Worm (Caenorhabditis elegans): Measurements from ENCODE around the gene scd-1.

Gene scd-1

DNA sequence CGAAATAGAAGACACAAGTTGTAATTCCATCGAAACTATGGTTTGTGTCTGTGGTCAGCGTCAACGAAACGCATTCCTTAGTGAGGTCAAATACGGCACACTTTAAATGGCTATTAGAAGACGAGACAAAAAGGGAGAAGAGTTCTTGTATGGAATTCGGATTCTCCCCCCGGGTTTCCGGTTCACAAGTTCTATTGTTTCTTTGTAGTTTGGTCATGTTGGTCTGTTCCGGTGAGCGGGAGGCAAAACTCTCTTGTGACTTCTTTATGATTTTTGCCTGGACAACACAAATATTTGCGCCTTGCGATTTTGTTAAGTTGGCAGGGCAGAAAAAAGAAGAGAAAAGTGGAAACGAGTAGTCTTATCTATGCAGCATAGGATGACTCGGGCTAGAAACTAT lies 7.7 kb downstream of the scd-1 start:
- TF ChIP-seq tbx-2 (tag; optimal IDR thresholded peaks at IDR 0.05) (no peak), aly-2 (tag; optimal IDR thresholded peaks at IDR 0.05) (no peak), egl-27 (tag; optimal IDR thresholded peaks at IDR 0.05) (peak; percentile 53), ama-1 (optimal IDR thresholded peaks at IDR 0.05) (peak; percentile 36), ceh-9 (tag; optimal IDR thresholded peaks at IDR 0.05) (no peak), elt-1 (tag; optimal IDR thresholded peaks at IDR 0.05) (no peak), unc-39 (tag; optimal IDR thresholded peaks at IDR 0.05) (no peak), fos-1 (tag; optimal IDR thresholded peaks at IDR 0.05) (no peak), ceh-28 (tag; optimal IDR thresholded peaks at IDR 0.05) (no peak), lsy-12 (tag; optimal IDR thresholded peaks at IDR 0.05) (peak; percentile 70), lin-15B (tag; optimal IDR thresholded peaks at IDR 0.05) (no peak), egl-5 (tag; optimal IDR thresholded peaks at IDR 0.05) (no peak), snpc-4 (tag; optimal IDR thresholded peaks at IDR 0.05) (no peak)

DNA sequence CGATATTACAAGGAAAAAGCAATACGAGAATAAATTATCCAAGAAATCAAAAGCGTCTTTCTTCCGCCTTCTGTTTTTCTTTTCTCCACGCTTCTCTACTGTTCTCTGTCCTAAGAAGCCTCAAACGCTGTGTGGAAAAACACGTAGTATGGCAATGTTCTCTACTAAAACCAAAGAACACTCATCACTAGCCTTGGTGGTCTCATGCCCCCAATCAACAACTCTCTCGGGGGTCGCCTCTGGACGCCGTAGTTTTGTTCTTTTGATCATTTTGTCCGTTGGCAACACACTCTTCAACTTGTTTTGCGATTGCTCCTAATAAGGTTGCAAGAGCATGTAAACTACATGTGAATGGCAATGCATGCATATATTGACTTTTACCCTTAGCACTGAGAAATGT lies 8.3 kb downstream of the scd-1 start:
- TF ChIP-seq ztf-11 (tag; optimal IDR thresholded peaks at IDR 0.05), result no peak
- TF ChIP-seq unc-39 (tag; optimal IDR thresholded peaks at IDR 0.05), result no peak
- TF ChIP-seq nhr-11 (tag; optimal IDR thresholded peaks at IDR 0.05), result no peak
- TF ChIP-seq lin-39 (tag; optimal IDR thresholded peaks at IDR 0.05), result peak; percentile 77
- TF ChIP-seq elt-2 (tag; optimal IDR thresholded peaks at IDR 0.05), result peak; percentile 29
- TF ChIP-seq nhr-23 (tag; optimal IDR thresholded peaks at IDR 0.05), result peak; percentile 88
- no peak for TF ChIP-seq lsy-12 (tag; optimal IDR thresholded peaks at IDR 0.05)
- TF ChIP-seq nhr-43 (tag; optimal IDR thresholded peaks at IDR 0.05; ENCODE audit: poor library complexity, severe bottlenecking), result peak; percentile 80
- peak; percentile 11 for TF ChIP-seq ama-1 (optimal IDR thresholded peaks at IDR 0.05)
- no peak for TF ChIP-seq snpc-4 (tag; optimal IDR thresholded peaks at IDR 0.05)
- TF ChIP-seq nhr-25 (tag; optimal IDR thresholded peaks at IDR 0.05), result peak; percentile 32
- TF ChIP-seq pha-4 (tag; optimal IDR thresholded peaks at IDR 0.05), result peak; percentile 19
- TF ChIP-seq nfya-1 (tag; optimal IDR thresholded peaks at IDR 0.05; ENCODE audit: insufficient read depth), result peak; percentile 66

DNA sequence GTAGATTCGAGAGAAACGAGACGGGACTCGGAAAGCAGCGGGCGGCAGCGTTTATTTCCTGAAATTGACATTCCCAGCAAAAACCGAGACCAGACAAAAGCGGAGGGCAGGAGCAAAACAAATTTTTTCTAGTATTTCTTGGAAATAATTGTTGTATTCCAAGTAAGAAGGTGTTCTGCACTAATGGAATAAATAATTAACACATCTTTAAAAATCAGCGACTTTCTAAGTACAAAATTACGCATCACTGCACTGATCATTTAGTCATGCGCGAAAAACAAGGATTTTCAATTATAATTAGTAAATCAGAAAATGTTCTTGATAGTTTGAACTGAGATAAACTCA lies 9.1 kb downstream of the scd-1 start:
- TF ChIP-seq ama-1 (optimal IDR thresholded peaks at IDR 0.05), result peak; percentile 47
- TF ChIP-seq eor-1 (tag; optimal IDR thresholded peaks at IDR 0.05), result no peak

DNA sequence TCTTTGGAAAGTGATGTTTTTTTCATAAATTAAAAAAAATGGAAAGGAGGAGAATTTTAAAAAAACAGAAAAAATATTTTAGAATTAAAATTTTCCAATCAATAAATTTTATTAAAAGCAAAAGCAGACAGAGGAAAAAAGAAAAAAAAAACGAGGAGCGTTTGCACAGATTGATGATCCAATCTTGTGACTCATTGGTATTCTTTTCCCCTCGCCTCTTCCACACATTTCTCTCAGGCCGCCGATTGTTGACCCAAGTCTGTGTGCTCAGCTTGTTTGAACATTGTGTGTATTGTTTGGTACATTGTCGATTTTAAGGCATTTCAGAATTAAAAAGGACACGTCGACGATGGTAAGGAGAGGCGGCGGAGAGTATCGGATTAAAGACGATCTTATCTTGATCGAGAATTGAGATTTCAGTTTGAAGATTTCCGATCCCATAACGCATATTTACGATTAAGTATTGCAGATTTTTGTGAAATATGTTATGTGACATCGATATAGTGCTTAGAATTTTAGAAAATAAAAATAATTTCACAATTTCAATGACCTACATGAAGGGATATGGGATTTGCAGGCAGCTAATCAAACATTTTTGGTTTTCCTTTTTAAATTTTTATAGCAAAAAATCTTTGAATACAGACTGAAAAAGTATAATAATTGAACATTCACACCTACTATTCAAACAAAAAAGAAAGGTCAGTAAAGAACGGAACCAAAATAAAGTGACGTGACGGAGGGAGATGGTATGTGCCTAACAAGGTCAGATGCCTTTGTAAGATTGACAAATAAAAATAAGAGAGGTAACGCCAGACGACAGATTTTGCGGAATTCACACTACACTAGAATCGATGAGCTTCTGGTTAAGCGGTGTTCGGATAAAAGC lies 9.8 kb downstream of the scd-1 start:
- TF ChIP-seq elt-3 (tag; optimal IDR thresholded peaks at IDR 0.05) (no peak), hmg-11 (tag; optimal IDR thresholded peaks at IDR 0.05) (peak; percentile 27), zag-1 (tag; optimal IDR thresholded peaks at IDR 0.05) (no peak), egl-27 (tag; optimal IDR thresholded peaks at IDR 0.05) (peak; percentile 6), pqm-1 (tag; optimal IDR thresholded peaks at IDR 0.05) (no peak), mdl-1 (tag; optimal IDR thresholded peaks at IDR 0.05) (no peak), skn-1 (tag; optimal IDR thresholded peaks at IDR 0.05) (no peak), fos-1 (tag; optimal IDR thresholded peaks at IDR 0.05) (no peak), ztf-11 (tag; optimal IDR thresholded peaks at IDR 0.05) (no peak), pha-4 (tag; optimal IDR thresholded peaks at IDR 0.05) (peak; percentile 91), ceh-28 (tag; optimal IDR thresholded peaks at IDR 0.05) (no peak), nhr-67 (tag; optimal IDR thresholded peaks at IDR 0.05) (no peak), ceh-16 (tag; optimal IDR thresholded peaks at IDR 0.05) (no peak), ztf-4 (tag; optimal IDR thresholded peaks at IDR 0.05) (no peak), ceh-9 (tag; optimal IDR thresholded peaks at IDR 0.05) (no peak), ama-1 (optimal IDR thresholded peaks at IDR 0.05) (no peak), sea-2 (GFP tag; optimal IDR thresholded peaks at IDR 0.05) (no peak), daf-12 (tag; optimal IDR thresholded peaks at IDR 0.05) (no peak), nfya-1 (tag; optimal IDR thresholded peaks at IDR 0.05; ENCODE audit: insufficient read depth) (no peak), nhr-28 (tag; optimal IDR thresholded peaks at IDR 0.05) (no peak), ZK546.5 (tag; optimal IDR thresholded peaks at IDR 0.05) (no peak), nhr-237 (tag; optimal IDR thresholded peaks at IDR 0.05) (no peak), nhr-76 (tag; optimal IDR thresholded peaks at IDR 0.05) (no peak), ceh-82 (tag; optimal IDR thresholded peaks at IDR 0.05) (no peak), lin-39 (tag; optimal IDR thresholded peaks at IDR 0.05) (no peak), eor-1 (tag; optimal IDR thresholded peaks at IDR 0.05) (no peak), nhr-25 (tag; optimal IDR thresholded peaks at IDR 0.05) (peak; percentile 56), nhr-11 (tag; optimal IDR thresholded peaks at IDR 0.05) (no peak), aly-2 (tag; optimal IDR thresholded peaks at IDR 0.05) (no peak), snpc-4 (tag; optimal IDR thresholded peaks at IDR 0.05) (no peak), unc-39 (tag; optimal IDR thresholded peaks at IDR 0.05) (no peak), egl-5 (tag; optimal IDR thresholded peaks at IDR 0.05) (no peak), R02D3.7 (tag; optimal IDR thresholded peaks at IDR 0.05) (no peak), elt-1 (tag; optimal IDR thresholded peaks at IDR 0.05) (peak; percentile 91), nhr-23 (tag; optimal IDR thresholded peaks at IDR 0.05) (peak; percentile 31)

All from whole organism, L3 larva.